Fruit fly (Drosophila melanogaster) whole organism, embryonic: Measurements from ENCODE around the gene geko.

Experiments
- Awh ChIP-seq: fragments of 200-800 bp; sonication (Bioruptor generic); IDR thresholded peaks from 2 replicates; pipeline ENCODE4, ENCODE4 v1.3.6; 2022; ENCODE audit warnings: missing biosample characterization, missing genetic modification characterization
- BEAF-32 ChIP-seq: fragments of 200-800 bp; sonication (Bioruptor generic); optimal IDR thresholded peaks from 3 replicates; lab custom pipeline; 2017; ENCODE audit warnings: missing biosample characterization, missing genetic modification characterization, mild to moderate bottlenecking, moderate library complexity, missing genetic modification reagents
- CG10321 ChIP-seq: fragments of 200-800 bp; sonication (Bioruptor generic); IDR thresholded peaks from 2 replicates; pipeline ENCODE4 v1.3.6; 2022; ENCODE audit warnings: missing biosample characterization, missing genetic modification characterization
- CG10565 ChIP-seq: fragments of 200-800 bp; sonication (Bioruptor generic); optimal IDR thresholded peaks from 3 replicates; lab custom pipeline; 2016; ENCODE audit warnings: missing biosample characterization, mild to moderate bottlenecking, missing genetic modification characterization
- CG10654 ChIP-seq: fragments of 200-800 bp; sonication (Bioruptor generic); optimal IDR thresholded peaks from 2 replicates; lab custom pipeline; 2016; ENCODE audit warnings: missing biosample characterization, missing genetic modification characterization
- CG11695 ChIP-seq: fragments of 200-800 bp; sonication (Bioruptor generic); IDR thresholded peaks from 3 replicates; pipeline ENCODE4 v1.3.6; 2022; ENCODE audit warnings: missing biosample characterization, missing genetic modification characterization
- CG13296 ChIP-seq: fragments of 200-800 bp; sonication (Bioruptor generic); optimal IDR thresholded peaks from 3 replicates; lab custom pipeline; 2018; ENCODE audit warnings: missing biosample characterization, mild to moderate bottlenecking, missing genetic modification characterization
- CG14710 ChIP-seq: fragments of 200-800 bp; sonication (Bioruptor generic); optimal IDR thresholded peaks from 3 replicates; lab custom pipeline; 2019; ENCODE audit warnings: missing biosample characterization, mild to moderate bottlenecking, missing genetic modification characterization, moderate library complexity
- CG16815 ChIP-seq: fragments of 200-800 bp; sonication (Bioruptor generic); optimal IDR thresholded peaks from 3 replicates; lab custom pipeline; 2017; ENCODE audit warnings: missing biosample characterization, mild to moderate bottlenecking, missing genetic modification characterization
- CG30403 ChIP-seq: fragments of 200-800 bp; sonication (Bioruptor generic); optimal IDR thresholded peaks from 3 replicates; lab custom pipeline; 2016; ENCODE audit warnings: missing biosample characterization, missing genetic modification characterization
- CG32532 ChIP-seq: fragments of 200-800 bp; sonication (Bioruptor generic); IDR thresholded peaks from 2 replicates; pipeline ENCODE4 v1.3.6; 2022; ENCODE audit warnings: missing biosample characterization, missing genetic modification characterization
- CG4360 ChIP-seq: fragments of 200-800 bp; sonication (Bioruptor generic); IDR thresholded peaks from 2 replicates; pipeline ENCODE4 v1.3.6; 2022; ENCODE audit warnings: missing biosample characterization, missing genetic modification characterization
- CG4424 ChIP-seq: fragments of 200-800 bp; sonication (Bioruptor generic); optimal IDR thresholded peaks from 3 replicates; lab custom pipeline; 2016; ENCODE audit warnings: missing biosample characterization, missing genetic modification characterization
- CG6175 ChIP-seq: fragments of 200-800 bp; sonication (Bioruptor generic); IDR thresholded peaks from 3 replicates; pipeline ENCODE4 v1.3.6; 2022; ENCODE audit warnings: missing biosample characterization, missing genetic modification characterization
- CG6813 ChIP-seq: fragments of 200-800 bp; sonication (Bioruptor generic); optimal IDR thresholded peaks from 2 replicates; lab custom pipeline; 2017; ENCODE audit warnings: missing biosample characterization, missing genetic modification characterization, mild to moderate bottlenecking, moderate library complexity, missing genetic modification reagents
- CG7357 ChIP-seq: fragments of 200-800 bp; sonication (Bioruptor generic); IDR thresholded peaks from 3 replicates; pipeline ENCODE4 v1.3.6; 2022; ENCODE audit warnings: missing biosample characterization, missing genetic modification characterization
- CG8388 ChIP-seq: fragments of 200-800 bp; sonication (Bioruptor generic); optimal IDR thresholded peaks from 2 replicates; lab custom pipeline; 2019; ENCODE audit warnings: missing biosample characterization, mild to moderate bottlenecking, missing genetic modification characterization, moderate library complexity
- CG9215 ChIP-seq: fragments of 200-800 bp; sonication (Bioruptor generic); IDR thresholded peaks from 2 replicates; pipeline ENCODE4 v1.3.6; 2022; ENCODE audit warnings: missing biosample characterization, missing genetic modification characterization
- CTCF ChIP-seq: fragments of 200-800 bp; sonication (Bioruptor generic); optimal IDR thresholded peaks from 2 replicates; lab custom pipeline; 2017; ENCODE audit warnings: missing biosample characterization, mild to moderate bottlenecking, missing genetic modification characterization, moderate library complexity
- D19A ChIP-seq: fragments of 200-800 bp; optimal IDR thresholded peaks from 3 replicates; lab custom pipeline; 2019; ENCODE audit warnings: missing biosample characterization, mild to moderate bottlenecking, missing genetic modification characterization, moderate library complexity
- Dll ChIP-seq: fragments of 200-800 bp; sonication (Bioruptor generic); IDR thresholded peaks from 4 replicates; pipeline ENCODE4 v1.3.6; 2022; ENCODE audit warnings: missing biosample characterization, missing genetic modification characterization; ENCODE audit not compliant: partially characterized antibody
- Dref ChIP-seq: fragments of 200-800 bp; sonication (Bioruptor generic); IDR thresholded peaks from 2 replicates; pipeline ENCODE4 v1.3.6; 2022; ENCODE audit warnings: missing biosample characterization, missing genetic modification characterization
- Fer3 ChIP-seq: fragments of 200-800 bp; sonication (Bioruptor generic); optimal IDR thresholded peaks from 2 replicates; lab custom pipeline; 2018; ENCODE audit warnings: missing biosample characterization, mild to moderate bottlenecking, missing genetic modification characterization, moderate library complexity
- Med ChIP-seq: fragments of 200-800 bp; sonication (Bioruptor generic); peaks from one replicate; lab custom pipeline; 2016; ENCODE audit warnings: missing biosample characterization, missing genetic modification characterization, mild to moderate bottlenecking, inconsistent platforms, moderate library complexity
- NC2β ChIP-seq: fragments of 200-800 bp; sonication (Bioruptor generic); optimal IDR thresholded peaks from 2 replicates; lab custom pipeline; 2016; ENCODE audit warnings: missing biosample characterization, missing genetic modification characterization
- Opbp ChIP-seq: fragments of 200-800 bp; sonication (Bioruptor generic); IDR thresholded peaks from 3 replicates; pipeline ENCODE4 v1.3.6; 2022; ENCODE audit warnings: missing biosample characterization, missing genetic modification characterization; ENCODE audit not compliant: partially characterized antibody
- Pdp1 ChIP-seq, 2 experiments: fragments of 200-800 bp; sonication (Bioruptor generic); optimal IDR thresholded peaks; 3 replicates each; lab custom pipeline; 2016; ENCODE audit warnings: missing biosample characterization in 2 of 2, missing genetic modification characterization in 2 of 2, mild to moderate bottlenecking in 1 of 2, moderate library complexity in 1 of 2
- Ptx1 ChIP-seq: fragments of 200-800 bp; sonication (Bioruptor generic); IDR thresholded peaks from 2 replicates; pipeline ENCODE4 v1.3.6; 2022; ENCODE audit warnings: missing biosample characterization, missing genetic modification characterization
- Scr ChIP-seq: fragments of 200-800 bp; sonication (Bioruptor generic); IDR thresholded peaks from 2 replicates; pipeline ENCODE4 v1.3.6; 2022; ENCODE audit warnings: missing biosample characterization, missing genetic modification characterization; ENCODE audit not compliant: partially characterized antibody
- al ChIP-seq: fragments of 200-800 bp; sonication (Bioruptor generic); IDR thresholded peaks from 2 replicates; pipeline ENCODE4 v1.3.6; 2022; ENCODE audit warnings: missing biosample characterization, missing genetic modification characterization
- br ChIP-seq: fragments of >200 bp; optimal IDR thresholded peaks from 2 replicates; lab custom pipeline; 2017
- cas ChIP-seq: fragments of 200-800 bp; sonication (Bioruptor generic); IDR thresholded peaks from 2 replicates; pipeline ENCODE4 v1.3.6; 2022; ENCODE audit warnings: missing biosample characterization, missing genetic modification characterization
- cato ChIP-seq: fragments of 200-800 bp; sonication (Bioruptor generic); optimal IDR thresholded peaks from 2 replicates; lab custom pipeline; 2016; ENCODE audit warnings: missing biosample characterization, missing genetic modification characterization, borderline replicate concordance
- ci ChIP-seq: fragments of 200-800 bp; sonication (Bioruptor generic); IDR thresholded peaks from 3 replicates; pipeline ENCODE4 v1.3.6; 2022; ENCODE audit warnings: missing biosample characterization, missing genetic modification characterization
- crc ChIP-seq: fragments of 200-800 bp; sonication (Bioruptor generic); optimal IDR thresholded peaks from 2 replicates; lab custom pipeline; 2016; ENCODE audit warnings: missing biosample characterization, missing genetic modification characterization
- crp ChIP-seq, 2 experiments: fragments of 200-800 bp; sonication (Bioruptor generic); optimal IDR thresholded peaks; 2 replicates in 1 of 2; 3 replicates in 1 of 2; lab custom pipeline; 2017; ENCODE audit warnings: missing biosample characterization in 2 of 2, missing genetic modification characterization in 2 of 2, mild to moderate bottlenecking in 1 of 2, moderate library complexity in 1 of 2
- da ChIP-seq: fragments of 200-800 bp; sonication (Bioruptor generic); optimal IDR thresholded peaks from 2 replicates; lab custom pipeline; 2016; ENCODE audit warnings: missing biosample characterization, missing genetic modification characterization
- danr ChIP-seq: fragments of 200-800 bp; sonication (Bioruptor generic); IDR thresholded peaks from 2 replicates; pipeline ENCODE4 v1.3.6; 2022; ENCODE audit warnings: missing biosample characterization, missing genetic modification characterization
- eve ChIP-seq, 2 experiments: fragments of >200 bp; optimal IDR thresholded peaks; 2 replicates each; lab custom pipeline; 2017; ENCODE audit warnings: missing biosample characterization in 2 of 2, missing genetic modification characterization in 2 of 2
- ftz-f1 ChIP-seq: fragments of 200-800 bp; sonication (Bioruptor generic); optimal IDR thresholded peaks from 2 replicates; lab custom pipeline; 2016; ENCODE audit warnings: missing biosample characterization, missing genetic modification characterization
- gfzf ChIP-seq: fragments of 200-800 bp; sonication (Bioruptor generic); optimal IDR thresholded peaks from 2 replicates; lab custom pipeline; 2016; ENCODE audit warnings: missing biosample characterization, mild to moderate bottlenecking, missing genetic modification characterization, moderate library complexity
- gsb ChIP-seq: fragments of 200-800 bp; sonication (Bioruptor generic); IDR thresholded peaks from 2 replicates; pipeline ENCODE4 v1.3.6; 2022; ENCODE audit warnings: missing biosample characterization, missing genetic modification characterization
- ham ChIP-seq: fragments of 200-800 bp; sonication (Bioruptor generic); IDR thresholded peaks from 2 replicates; pipeline ENCODE4 v1.3.6; 2022; ENCODE audit warnings: missing biosample characterization, missing genetic modification characterization
- jing ChIP-seq: fragments of 200-800 bp; sonication (Bioruptor generic); optimal IDR thresholded peaks from 2 replicates; lab custom pipeline; 2018; ENCODE audit warnings: missing biosample characterization, mild to moderate bottlenecking, missing genetic modification characterization
- lab ChIP-seq: fragments of 200-800 bp; sonication (Bioruptor generic); optimal IDR thresholded peaks from 3 replicates; lab custom pipeline; 2017; ENCODE audit warnings: missing biosample characterization, missing genetic modification characterization, mild to moderate bottlenecking, moderate library complexity, missing genetic modification reagents
- peb ChIP-seq: fragments of 200-800 bp; sonication (Bioruptor generic); IDR thresholded peaks from 2 replicates; pipeline ENCODE4 v1.3.6; 2022; ENCODE audit warnings: missing biosample characterization, missing genetic modification characterization
- pros ChIP-seq: fragments of 200-800 bp; sonication (Bioruptor generic); optimal IDR thresholded peaks from 3 replicates; lab custom pipeline; 2019; ENCODE audit warnings: missing biosample characterization, mild to moderate bottlenecking, missing genetic modification characterization, moderate library complexity
- ranshi ChIP-seq: fragments of 200-800 bp; sonication (Bioruptor generic); IDR thresholded peaks from 2 replicates; pipeline ENCODE4 v1.3.6; 2022; ENCODE audit warnings: missing biosample characterization, missing genetic modification characterization
- sc ChIP-seq, 3 experiments: fragments of >200 bp in 2 of 3; fragments of 200-800 bp in 1 of 3; sonication (Bioruptor generic) in 1 of 3; optimal IDR thresholded peaks; 2 replicates in 2 of 3; 3 replicates in 1 of 3; lab custom pipeline; 2017; ENCODE audit warnings: mild to moderate bottlenecking in 1 of 3, missing biosample characterization in 1 of 3, missing genetic modification characterization in 1 of 3, missing genetic modification reagents in 1 of 3
- sens ChIP-seq: fragments of 200-800 bp; sonication (Bioruptor generic); peaks from one replicate; lab custom pipeline; 2016; ENCODE audit warnings: missing biosample characterization, missing genetic modification characterization
- sim ChIP-seq: fragments of 200-800 bp; sonication (Bioruptor generic); IDR thresholded peaks from 2 replicates; pipeline ENCODE4 v1.3.6; 2022; ENCODE audit warnings: missing biosample characterization, missing genetic modification characterization
- stwl ChIP-seq: fragments of 200-800 bp; sonication (Bioruptor generic); optimal IDR thresholded peaks from 3 replicates; lab custom pipeline; 2018; ENCODE audit warnings: missing biosample characterization, mild to moderate bottlenecking, missing genetic modification characterization, moderate library complexity
- zen2 ChIP-seq: fragments of 200-800 bp; sonication (Bioruptor generic); IDR thresholded peaks from 3 replicates; pipeline ENCODE4 v1.3.6; 2022; ENCODE audit warnings: missing biosample characterization, missing genetic modification characterization; ENCODE audit not compliant: partially characterized antibody
- zf30C ChIP-seq: fragments of 200-800 bp; sonication (Bioruptor generic); optimal IDR thresholded peaks from 3 replicates; lab custom pipeline; 2018; ENCODE audit warnings: missing biosample characterization, mild to moderate bottlenecking, missing genetic modification characterization

Gene geko

DNA sequence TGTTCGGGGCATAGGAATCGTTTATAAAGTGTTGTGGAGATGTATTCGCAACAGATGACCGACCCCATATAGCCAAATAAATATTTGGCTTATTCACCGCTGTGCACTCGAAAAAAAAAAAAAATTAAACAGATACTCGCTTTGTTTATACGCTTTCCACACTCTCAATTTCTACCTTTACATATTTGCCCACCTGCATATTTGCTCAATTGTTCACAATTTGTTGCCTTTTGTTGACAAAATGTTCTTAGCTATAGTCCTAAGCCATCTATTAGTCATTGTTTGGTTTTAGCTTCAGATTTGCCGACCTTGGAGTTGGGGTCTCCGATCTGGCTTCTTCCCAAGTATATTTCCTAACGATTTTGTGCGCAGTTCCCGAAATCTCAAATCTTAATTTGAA lies 3.8 kb downstream of the geko start (continued):
- TF ChIP-seq NC2β (GFP tag; lab: Kevin White, UChicago) (no peak), CG10565 (GFP tag; lab: Kevin White, UChicago) (no peak), sc (optimal IDR thresholded peaks at IDR 0.05; lab: Kevin White, UChicago) (no peak), sc (GFP tag; optimal IDR thresholded peaks at IDR 0.05; lab: Kevin White, UChicago) (no peak), Awh (GFP tag; lab: Robert Waterston, UW) (no peak), CTCF (GFP tag; lab: Kevin White, UChicago) (no peak), Fer3 (no peak), cas (no peak), da (GFP tag; lab: Kevin White, UChicago) (no peak), peb (GFP tag; lab: Robert Waterston, UW) (no peak), zf30C (no peak), CG11695 (GFP tag; lab: Robert Waterston, UW) (no peak), danr (GFP tag; lab: Robert Waterston, UW) (no peak), al (GFP tag; lab: Robert Waterston, UW) (no peak), CG4360 (GFP tag; lab: Robert Waterston, UW) (no peak), gsb (GFP tag; lab: Robert Waterston, UW) (no peak), ci (GFP tag; lab: Robert Waterston, UW) (0 out of 3 replicates have a peak, but pooled peaks have one; percentile 11), Ptx1 (GFP tag; lab: Robert Waterston, UW) (no peak), eve (GFP tag; optimal IDR thresholded peaks at IDR 0.05; lab: Kevin White, UChicago) (peak in 1 of 2 experiments; percentile 17), CG4424 (GFP tag; lab: Kevin White, UChicago) (no peak), CG13296 (GFP tag; lab: Kevin White, UChicago) (no peak), D19A (no peak), CG14710 (tag; lab: Kevin White, UChicago) (no peak), stwl (tag; lab: Kevin White, UChicago) (no peak), sim (GFP tag; lab: Robert Waterston, UW) (no peak), CG30403 (no peak), CG6813 (GFP tag; lab: Kevin White, UChicago) (peak; percentile 23), gfzf (GFP tag; lab: Kevin White, UChicago) (no peak), Dref (no peak), CG32532 (GFP tag; lab: Robert Waterston, UW) (no peak), CG10654 (GFP tag; lab: Kevin White, UChicago) (no peak), br (lab: Kevin White, UChicago) (no peak), CG8388 (GFP tag; lab: Kevin White, UChicago) (no peak), ranshi (no peak), cato (no peak), CG6175 (no peak), Opbp (GFP tag; lab: Robert Waterston, UW) (no peak), jing (GFP tag; lab: Kevin White, UChicago) (no peak), BEAF-32 (GFP tag; lab: Kevin White, UChicago) (no peak), CG16815 (GFP tag; lab: Kevin White, UChicago) (no peak), crc (no peak), pros (GFP tag; lab: Kevin White, UChicago) (no peak)

DNA sequence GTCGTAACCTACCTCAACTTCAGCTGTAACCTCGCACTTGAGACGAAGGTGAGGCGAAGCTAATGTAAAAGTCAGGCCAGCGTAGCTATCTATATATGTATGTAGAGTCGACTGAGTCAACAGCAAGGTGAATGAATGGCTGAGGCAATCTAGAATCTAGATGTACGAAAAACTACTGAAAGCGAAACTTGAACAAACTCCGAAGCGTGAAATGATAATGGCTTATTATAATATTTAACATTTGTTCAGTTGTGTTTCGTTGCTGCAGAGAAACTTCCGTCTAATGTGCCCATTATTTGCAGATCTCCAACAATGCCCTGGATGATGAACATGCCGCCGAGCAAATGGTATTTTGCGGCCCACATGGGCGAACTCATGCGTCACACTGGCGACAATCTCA lies 5.4 kb downstream of the geko start:
- TF ChIP-seq crp (GFP tag; optimal IDR thresholded peaks at IDR 0.05; lab: Kevin White, UChicago) (no peak), Scr (GFP tag; lab: Robert Waterston, UW) (no peak), CG7357 (GFP tag; lab: Robert Waterston, UW) (no peak), Pdp1 (GFP tag; optimal IDR thresholded peaks at IDR 0.05; lab: Kevin White, UChicago) (no peak), zen2 (GFP tag; lab: Robert Waterston, UW) (no peak), Dll (no peak), CG9215 (no peak), sens (GFP tag; lab: Kevin White, UChicago) (peak; percentile 54), ftz-f1 (peak; percentile 1), lab (GFP tag; lab: Kevin White, UChicago) (peak; percentile 58), eve (GFP tag; optimal IDR thresholded peaks at IDR 0.05; lab: Kevin White, UChicago) (no peak), ham (GFP tag; lab: Robert Waterston, UW) (no peak), CG10321 (0 out of 2 replicates have a peak, but pooled peaks have one; percentile 29), NC2β (GFP tag; lab: Kevin White, UChicago) (no peak), Med (GFP tag; lab: Kevin White, UChicago) (peak; percentile 67)
